Worm (Caenorhabditis elegans): ENCODE measurements around the gene ctsa-4.1.

The ctsa-4.1 gene

DNA sequence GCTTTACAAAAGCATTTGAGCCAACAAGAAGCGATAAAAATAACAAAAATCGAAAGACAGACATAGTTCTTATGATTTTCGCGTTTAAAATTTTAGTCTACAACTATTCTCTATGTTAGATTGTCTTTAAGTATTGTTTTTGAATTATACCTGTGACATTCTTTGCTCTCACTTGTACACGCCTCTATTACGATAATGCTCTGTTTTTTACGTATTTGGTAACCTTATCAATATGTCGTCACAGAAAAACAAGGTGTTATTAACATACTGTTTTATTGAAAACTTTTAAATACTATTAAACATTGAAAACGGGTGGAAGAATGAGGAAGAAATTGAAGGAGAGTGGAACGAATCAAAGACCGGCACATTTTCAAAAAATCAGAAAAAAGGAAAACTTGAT lies 40.5 kb downstream of the ctsa-4.1 start, which contains the start of gene spp-11:
Gene spp-11 (minus strand): TSS at position 101 of the 400 bp plus-strand sequence.
- TF ChIP-seq snpc-1.3 (tag; optimal IDR thresholded peaks at IDR 0.05; ENCODE audit: insufficient read depth) = no peak
- no peak for TF ChIP-seq dpff-1 (tag; optimal IDR thresholded peaks at IDR 0.05)

DNA sequence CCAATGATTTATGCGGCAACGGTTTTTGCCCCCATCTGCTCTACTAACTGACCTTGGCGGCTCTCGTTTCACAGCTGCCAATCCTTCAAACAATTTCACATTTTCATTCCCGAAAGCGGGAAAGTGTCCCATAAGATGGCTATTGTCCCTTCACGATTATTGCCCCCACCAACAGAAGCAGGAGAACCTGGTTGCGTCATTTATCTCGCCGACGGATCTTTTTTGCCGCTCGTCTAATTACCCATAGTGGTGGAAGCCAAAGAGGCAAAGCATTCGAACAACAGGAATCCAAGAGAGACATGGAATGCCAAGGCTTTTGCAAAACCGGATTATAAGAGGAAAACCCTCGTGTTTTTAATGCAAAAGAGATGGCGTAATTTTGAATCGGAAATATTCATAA lies 42.3 kb downstream of the ctsa-4.1 start:
- TF ChIP-seq madf-3 (GFP tag; IDR thresholded peaks at IDR 0.05) = no peak
- TF ChIP-seq ceh-91 (GFP tag; IDR thresholded peaks at IDR 0.05) = no peak
- TF ChIP-seq nhr-179 (tag; optimal IDR thresholded peaks at IDR 0.05) = no peak
- TF ChIP-seq Y53G8AR.9 (GFP tag; conservative IDR thresholded peaks at IDR 0.05) = no peak
- no peak for TF ChIP-seq madf-6 (GFP tag; IDR thresholded peaks at IDR 0.05)
- no peak for TF ChIP-seq hlh-26 (GFP tag; conservative IDR thresholded peaks at IDR 0.05)

DNA sequence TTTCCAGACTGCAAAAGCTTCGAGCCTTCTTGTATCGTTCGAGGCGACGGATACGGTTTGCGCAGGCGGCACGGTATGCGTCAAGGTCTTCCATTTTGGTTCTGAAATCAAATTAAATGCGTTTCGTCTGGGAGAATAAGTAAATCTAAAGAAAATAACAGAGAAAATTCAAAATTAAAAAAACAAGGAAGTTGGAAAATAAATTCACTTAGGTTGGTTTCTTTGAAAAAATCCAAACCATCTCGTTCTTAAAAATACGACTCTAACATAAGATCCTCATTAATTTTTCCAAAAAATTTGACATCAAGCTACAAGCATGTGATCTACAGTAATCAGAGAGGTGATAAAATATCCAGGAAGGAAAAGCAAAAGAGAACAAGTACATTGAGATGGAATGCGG lies 43.4 kb downstream of the ctsa-4.1 start, which contains the start of gene T25D10.4:
Gene T25D10.4 (minus strand): TSS at position 101 of the 400 bp plus-strand sequence.
- no peak for TF ChIP-seq egrh-3 (GFP tag; IDR thresholded peaks at IDR 0.05)
- no peak for TF ChIP-seq ceh-100 (GFP tag; IDR thresholded peaks at IDR 0.05)
- no peak for TF ChIP-seq repo-1 (tag; optimal IDR thresholded peaks at IDR 0.05)
- no peak for TF ChIP-seq rec-8 (tag; optimal IDR thresholded peaks at IDR 0.05)
- no peak for TF ChIP-seq Y53F4B.3 (GFP tag; IDR thresholded peaks at IDR 0.05)
- TF ChIP-seq mxl-1 (tag; optimal IDR thresholded peaks at IDR 0.05) = no peak
- no peak for TF ChIP-seq unc-62 (GFP tag; optimal IDR thresholded peaks at IDR 0.05)
- TF ChIP-seq lin-35 (GFP tag; optimal IDR thresholded peaks at IDR 0.05) = no peak
- TF ChIP-seq ZK185.1 (tag; optimal IDR thresholded peaks at IDR 0.05; ENCODE audit: poor library complexity, severe bottlenecking) = no peak
- no peak for TF ChIP-seq attf-6 (GFP tag; IDR thresholded peaks at IDR 0.05)
- no peak for TF ChIP-seq egl-44 (GFP tag; IDR thresholded peaks at IDR 0.05)
- TF ChIP-seq nfya-1 (tag; optimal IDR thresholded peaks at IDR 0.05; ENCODE audit: borderline replicate concordance, insufficient read depth) = no peak

DNA sequence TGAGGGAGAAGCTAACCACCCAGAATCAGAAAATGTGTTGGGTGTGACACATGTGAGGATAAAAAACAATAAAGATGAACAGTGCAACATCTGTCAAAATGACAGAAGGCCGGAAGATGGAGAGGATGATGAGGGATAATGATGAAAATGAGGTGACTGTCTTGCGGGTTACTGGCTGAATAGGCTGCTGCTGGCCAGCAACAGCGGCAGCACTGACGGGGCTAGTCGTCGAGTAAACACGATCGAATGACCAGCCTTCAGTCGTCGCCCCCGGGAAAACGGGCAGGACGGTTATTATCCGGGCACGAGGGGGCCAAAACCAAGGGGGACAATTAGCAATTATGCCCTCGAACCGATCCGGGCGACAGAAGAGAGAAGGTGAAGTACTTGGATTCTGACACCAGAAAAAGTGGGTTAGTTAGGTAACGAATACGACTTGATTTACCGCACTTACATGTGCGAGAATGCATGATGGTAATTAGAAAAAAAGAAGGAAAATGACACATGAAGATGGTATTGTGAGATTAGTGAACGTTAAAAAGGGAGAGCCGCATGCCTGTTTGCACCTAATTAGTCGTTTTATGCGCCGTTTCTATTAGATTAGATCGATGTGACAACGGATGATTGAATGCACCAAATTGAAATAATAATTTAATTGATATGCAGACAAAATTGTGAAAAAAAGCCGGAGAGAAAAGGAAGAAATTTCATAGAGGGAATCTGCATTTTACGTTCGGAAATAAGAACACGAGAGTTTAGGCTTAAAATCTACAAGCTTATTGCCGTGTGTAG lies 45.1 kb downstream of the ctsa-4.1 start:
- peak; percentile 72 for TF ChIP-seq zfh-2 (GFP tag; conservative IDR thresholded peaks at IDR 0.05)
- TF ChIP-seq egrh-3 (GFP tag; IDR thresholded peaks at IDR 0.05) = 0 out of 2 replicates have a peak, but pooled peaks have one; percentile 11
- no peak for TF ChIP-seq rpc-1 (optimal IDR thresholded peaks at IDR 0.05)
- no peak for TF ChIP-seq rpc-1 (tag; optimal IDR thresholded peaks at IDR 0.05)
- TF ChIP-seq C06A6.2 (GFP tag; conservative IDR thresholded peaks at IDR 0.05) = no peak
- no peak for TF ChIP-seq repo-1 (tag; optimal IDR thresholded peaks at IDR 0.05)

DNA sequence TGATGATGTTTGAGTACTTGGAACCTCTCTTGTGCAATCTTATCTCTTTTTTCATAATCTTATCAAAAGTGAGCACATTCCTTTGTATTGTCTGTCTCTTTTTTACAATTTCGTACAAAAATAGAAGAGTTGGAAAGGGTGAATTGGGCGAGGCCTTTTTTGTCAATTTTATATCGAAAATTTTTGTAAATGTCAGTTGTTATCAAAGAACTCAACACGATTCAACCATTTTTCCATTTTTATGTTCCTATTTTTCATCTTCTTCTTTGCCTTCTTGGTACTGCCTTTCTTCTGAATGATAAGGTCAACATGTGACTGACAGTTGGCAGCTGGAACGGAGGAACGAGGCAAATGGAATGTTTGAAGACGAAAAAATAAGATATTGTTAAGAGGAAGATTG lies 47.0 kb downstream of the ctsa-4.1 start:
- TF ChIP-seq Y53F4B.3 (GFP tag; IDR thresholded peaks at IDR 0.05) (no peak), K11D2.4 (GFP tag; IDR thresholded peaks at IDR 0.05) (no peak), tbx-9 (tag; optimal IDR thresholded peaks at IDR 0.05; ENCODE audit: borderline replicate concordance) (no peak), Y67H2A.10 (GFP tag; conservative IDR thresholded peaks at IDR 0.05) (no peak), ztf-6 (GFP tag; IDR thresholded peaks at IDR 0.05) (no peak), B0035.1 (tag; optimal IDR thresholded peaks at IDR 0.05) (no peak), hsf-1 (GFP tag; IDR thresholded peaks at IDR 0.05) (no peak), dox-1 (GFP tag; IDR thresholded peaks at IDR 0.05) (peak; percentile 31; the same call in 1 of the 2 replicates), athp-1 (tag; optimal IDR thresholded peaks at IDR 0.05) (no peak), mxl-1 (tag; optimal IDR thresholded peaks at IDR 0.05) (no peak), hmg-1.2 (GFP tag; IDR thresholded peaks at IDR 0.05) (no peak), F33H1.4 (GFP tag; IDR thresholded peaks at IDR 0.05) (no peak), lsy-27 (tag; optimal IDR thresholded peaks at IDR 0.05; ENCODE audit: borderline replicate concordance, insufficient read depth) (no peak), snpc-4 (GFP tag; optimal IDR thresholded peaks at IDR 0.05) (no peak), snpc-4 (tag; optimal IDR thresholded peaks at IDR 0.05) (no peak), snpc-1.1 (tag; optimal IDR thresholded peaks at IDR 0.05; ENCODE audit: insufficient read depth) (no peak), B0019.2 (GFP tag; conservative IDR thresholded peaks at IDR 0.05) (no peak), hlh-26 (GFP tag; conservative IDR thresholded peaks at IDR 0.05) (no peak), ztf-26 (tag; optimal IDR thresholded peaks at IDR 0.05) (no peak)
